Fruit fly (Drosophila melanogaster) whole organism, embryonic: Measurements from ENCODE around the gene CG13457.

Source experiments
- CG10462 ChIP-seq: fragments of 200-800 bp; sonication (Bioruptor generic); optimal IDR thresholded peaks from 2 replicates; lab custom pipeline; 2016; ENCODE audit warnings: missing biosample characterization, missing genetic modification characterization
- CG10654 ChIP-seq: fragments of 200-800 bp; sonication (Bioruptor generic); optimal IDR thresholded peaks from 2 replicates; lab custom pipeline; 2016; ENCODE audit warnings: missing biosample characterization, missing genetic modification characterization
- CG11085 ChIP-seq: fragments of 200-800 bp; sonication (Bioruptor generic); IDR thresholded peaks from 2 replicates; pipeline ENCODE4 v1.3.6; 2022; ENCODE audit warnings: missing biosample characterization, missing genetic modification characterization
- CG11504 ChIP-seq: fragments of 200-800 bp; sonication (Bioruptor generic); optimal IDR thresholded peaks from 3 replicates; lab custom pipeline; 2019; ENCODE audit warnings: missing biosample characterization, mild to moderate bottlenecking, missing genetic modification characterization, moderate library complexity
- CG12299 ChIP-seq: fragments of 200-800 bp; sonication (Bioruptor generic); optimal IDR thresholded peaks from 2 replicates; lab custom pipeline; 2018; ENCODE audit warnings: missing biosample characterization, mild to moderate bottlenecking, missing genetic modification characterization
- CG15073 ChIP-seq: fragments of 200-800 bp; sonication (Bioruptor generic); optimal IDR thresholded peaks from 2 replicates; lab custom pipeline; 2016; ENCODE audit warnings: missing biosample characterization, missing genetic modification characterization
- CG17802 ChIP-seq: fragments of 200-800 bp; sonication (Bioruptor generic); optimal IDR thresholded peaks from 2 replicates; lab custom pipeline; 2018; ENCODE audit warnings: missing biosample characterization, mild to moderate bottlenecking, missing genetic modification characterization, moderate library complexity
- CG18262 ChIP-seq: fragments of 200-800 bp; optimal IDR thresholded peaks from 3 replicates; lab custom pipeline; 2019; ENCODE audit warnings: missing biosample characterization, mild to moderate bottlenecking, missing genetic modification characterization, moderate library complexity
- CG2678 ChIP-seq: fragments of 200-800 bp; sonication (Bioruptor generic); optimal IDR thresholded peaks from 3 replicates; lab custom pipeline; 2019; ENCODE audit warnings: missing biosample characterization, mild to moderate bottlenecking, missing genetic modification characterization, moderate library complexity
- CG2889 ChIP-seq: fragments of 200-800 bp; sonication (Bioruptor generic); IDR thresholded peaks from 3 replicates; pipeline ENCODE4 v1.3.6; 2022; ENCODE audit warnings: missing biosample characterization, missing genetic modification characterization
- CG30020 ChIP-seq: fragments of 200-800 bp; optimal IDR thresholded peaks from 2 replicates; lab custom pipeline; 2019; ENCODE audit warnings: missing biosample characterization, mild to moderate bottlenecking, missing genetic modification characterization, moderate library complexity
- CG31365 ChIP-seq: fragments of 200-800 bp; sonication (Bioruptor generic); optimal IDR thresholded peaks from 2 replicates; lab custom pipeline; 2018; ENCODE audit warnings: missing biosample characterization, mild to moderate bottlenecking, missing genetic modification characterization
- CG33557 ChIP-seq: fragments of 200-800 bp; sonication (Bioruptor generic); optimal IDR thresholded peaks from 2 replicates; lab custom pipeline; 2019; ENCODE audit warnings: missing biosample characterization, mild to moderate bottlenecking, missing genetic modification characterization, moderate library complexity
- CG4360 ChIP-seq: fragments of 200-800 bp; sonication (Bioruptor generic); IDR thresholded peaks from 2 replicates; pipeline ENCODE4 v1.3.6; 2022; ENCODE audit warnings: missing biosample characterization, missing genetic modification characterization
- CG43689 ChIP-seq: fragments of 200-800 bp; sonication (Bioruptor generic); IDR thresholded peaks from 2 replicates; pipeline ENCODE4 v1.3.6; 2022; ENCODE audit warnings: missing biosample characterization, missing genetic modification characterization
- CG4617 ChIP-seq: fragments of 200-800 bp; sonication (Bioruptor generic); optimal IDR thresholded peaks from 3 replicates; lab custom pipeline; 2016; ENCODE audit warnings: missing biosample characterization, missing genetic modification characterization, borderline replicate concordance
- CG6272 ChIP-seq: fragments of 200-800 bp; sonication (Bioruptor generic); IDR thresholded peaks from 2 replicates; pipeline ENCODE4 v1.3.6; 2022; ENCODE audit warnings: missing biosample characterization, missing genetic modification characterization
- CG6854 ChIP-seq: fragments of 200-800 bp; sonication (Bioruptor generic); optimal IDR thresholded peaks from 3 replicates; lab custom pipeline; 2017; ENCODE audit warnings: missing biosample characterization, mild to moderate bottlenecking, missing genetic modification characterization
- CG7839 ChIP-seq: fragments of 200-800 bp; sonication (Bioruptor generic); optimal IDR thresholded peaks from 3 replicates; lab custom pipeline; 2018; ENCODE audit warnings: missing biosample characterization, mild to moderate bottlenecking, missing genetic modification characterization, moderate library complexity
- CG8359 ChIP-seq: fragments of 200-800 bp; sonication (Bioruptor generic); optimal IDR thresholded peaks from 2 replicates; lab custom pipeline; 2017; ENCODE audit warnings: missing biosample characterization, mild to moderate bottlenecking, missing genetic modification characterization, borderline replicate concordance
- Elba2 ChIP-seq: fragments of 200-800 bp; sonication (Bioruptor generic); optimal IDR thresholded peaks from 3 replicates; lab custom pipeline; 2016; ENCODE audit warnings: missing biosample characterization, missing genetic modification characterization
- Gsc ChIP-seq: fragments of 200-800 bp; sonication (Bioruptor generic); IDR thresholded peaks from 2 replicates; pipeline ENCODE4 v1.3.6; 2022; ENCODE audit warnings: missing biosample characterization, missing genetic modification characterization
- H15 ChIP-seq: fragments of 200-800 bp; sonication (Bioruptor generic); IDR thresholded peaks from 3 replicates; pipeline ENCODE4 v1.3.6; 2022; ENCODE audit warnings: missing biosample characterization, missing genetic modification characterization
- H2.0 ChIP-seq: fragments of 200-800 bp; sonication (Bioruptor generic); IDR thresholded peaks from 2 replicates; pipeline ENCODE4 v1.3.6; 2022; ENCODE audit warnings: missing biosample characterization, missing genetic modification characterization
- HLH3B ChIP-seq: fragments of 200-800 bp; sonication (Bioruptor generic); IDR thresholded peaks from 2 replicates; pipeline ENCODE4 v1.3.6; 2022; ENCODE audit warnings: missing biosample characterization, missing genetic modification characterization
- Hsf ChIP-seq: fragments of 200-800 bp; sonication (Bioruptor generic); optimal IDR thresholded peaks from 3 replicates; lab custom pipeline; 2016; ENCODE audit warnings: missing biosample characterization, missing genetic modification characterization
- Lhr ChIP-seq: fragments of 200-800 bp; sonication (Bioruptor generic); optimal IDR thresholded peaks from 3 replicates; lab custom pipeline; 2017; ENCODE audit warnings: mild to moderate bottlenecking, missing biosample characterization, missing genetic modification reagents, missing genetic modification characterization
- Lpt ChIP-seq: fragments of >200 bp; optimal IDR thresholded peaks from 2 replicates; lab custom pipeline; 2018; ENCODE audit warnings: missing biosample characterization, missing genetic modification characterization
- NfI ChIP-seq: fragments of 200-800 bp; sonication (Bioruptor generic); optimal IDR thresholded peaks from 3 replicates; lab custom pipeline; 2018; ENCODE audit warnings: missing biosample characterization, mild to moderate bottlenecking, missing genetic modification characterization, moderate library complexity
- Opbp ChIP-seq: fragments of 200-800 bp; sonication (Bioruptor generic); IDR thresholded peaks from 3 replicates; pipeline ENCODE4 v1.3.6; 2022; ENCODE audit warnings: missing biosample characterization, missing genetic modification characterization; ENCODE audit not compliant: partially characterized antibody
- Sox102F ChIP-seq: fragments of 200-800 bp; sonication (Bioruptor generic); optimal IDR thresholded peaks from 2 replicates; lab custom pipeline; 2018; ENCODE audit warnings: missing biosample characterization, mild to moderate bottlenecking, missing genetic modification characterization, moderate library complexity
- YL-1 ChIP-seq: fragments of 200-800 bp; sonication (Bioruptor generic); optimal IDR thresholded peaks from 3 replicates; lab custom pipeline; 2017; ENCODE audit warnings: missing biosample characterization, mild to moderate bottlenecking, missing genetic modification characterization
- bbx ChIP-seq: fragments of 200-800 bp; sonication (Bioruptor generic); IDR thresholded peaks from 2 replicates; pipeline ENCODE4 v1.3.6; 2022; ENCODE audit warnings: missing biosample characterization, missing genetic modification characterization; ENCODE audit not compliant: partially characterized antibody
- crc ChIP-seq: fragments of 200-800 bp; sonication (Bioruptor generic); optimal IDR thresholded peaks from 2 replicates; lab custom pipeline; 2016; ENCODE audit warnings: missing biosample characterization, missing genetic modification characterization
- fru ChIP-seq: fragments of >200 bp; optimal IDR thresholded peaks from 2 replicates; lab custom pipeline; 2017
- grn ChIP-seq: fragments of 200-800 bp; sonication (Bioruptor generic); optimal IDR thresholded peaks from 3 replicates; lab custom pipeline; 2017; ENCODE audit warnings: missing biosample characterization, missing genetic modification characterization
- jumu ChIP-seq: fragments of 200-800 bp; sonication (Bioruptor generic); optimal IDR thresholded peaks from 3 replicates; lab custom pipeline; 2016; ENCODE audit warnings: missing biosample characterization, missing genetic modification characterization
- ken ChIP-seq: fragments of 200-800 bp; sonication (Bioruptor generic); IDR thresholded peaks from 3 replicates; pipeline ENCODE4 v1.3.6; 2022; ENCODE audit warnings: missing biosample characterization, missing genetic modification characterization
- klu ChIP-seq: fragments of 200-800 bp; sonication (Bioruptor generic); IDR thresholded peaks from 2 replicates; pipeline ENCODE4 v1.3.6; 2022; ENCODE audit warnings: missing biosample characterization, missing genetic modification characterization
- luna ChIP-seq: fragments of 200-800 bp; sonication (Bioruptor generic); optimal IDR thresholded peaks from 2 replicates; lab custom pipeline; 2016; ENCODE audit warnings: missing biosample characterization, missing genetic modification characterization
- nom ChIP-seq: fragments of 200-800 bp; sonication (Bioruptor generic); optimal IDR thresholded peaks from 2 replicates; lab custom pipeline; 2017; ENCODE audit warnings: missing biosample characterization, missing genetic modification characterization, mild to moderate bottlenecking, moderate library complexity, missing genetic modification reagents
- pan ChIP-seq, 4 experiments: fragments of >200 bp in 3 of 4; fragments of 200-800 bp in 1 of 4; sonication (Bioruptor generic) in 1 of 4; optimal IDR thresholded peaks in 3 of 4; IDR thresholded peaks in 1 of 4; 2 replicates each; pipeline versions ENCODE4 v1.3.6 to Lab custom; 2017 to 2022; ENCODE audit warnings: missing biosample characterization in 2 of 4, missing genetic modification characterization in 2 of 4, mixed read lengths in 1 of 4
- pros ChIP-seq: fragments of 200-800 bp; sonication (Bioruptor generic); optimal IDR thresholded peaks from 3 replicates; lab custom pipeline; 2019; ENCODE audit warnings: missing biosample characterization, mild to moderate bottlenecking, missing genetic modification characterization, moderate library complexity
- pzg ChIP-seq: fragments of 200-800 bp; sonication (Bioruptor generic); optimal IDR thresholded peaks from 3 replicates; lab custom pipeline; 2018; ENCODE audit warnings: missing biosample characterization, mild to moderate bottlenecking, missing genetic modification characterization, moderate library complexity
- tup ChIP-seq: fragments of 200-800 bp; sonication (Bioruptor generic); optimal IDR thresholded peaks from 2 replicates; lab custom pipeline; 2016; ENCODE audit warnings: missing biosample characterization, mild to moderate bottlenecking, missing genetic modification characterization, moderate library complexity
- usp ChIP-seq: fragments of >200 bp; optimal IDR thresholded peaks from 2 replicates; lab custom pipeline; 2017; ENCODE audit warnings: missing biosample characterization, missing genetic modification characterization
- vfl ChIP-seq: fragments of 200-800 bp; sonication (Bioruptor generic); optimal IDR thresholded peaks from 2 replicates; lab custom pipeline; 2016; ENCODE audit warnings: missing biosample characterization, missing genetic modification characterization
- yki ChIP-seq: fragments of >200 bp; optimal IDR thresholded peaks from 3 replicates; lab custom pipeline; 2018
- zfh2 ChIP-seq: fragments of 200-800 bp; sonication (Bioruptor generic); optimal IDR thresholded peaks from 2 replicates; lab custom pipeline; 2016; ENCODE audit warnings: missing biosample characterization, missing genetic modification characterization

Gene CG13457

DNA sequence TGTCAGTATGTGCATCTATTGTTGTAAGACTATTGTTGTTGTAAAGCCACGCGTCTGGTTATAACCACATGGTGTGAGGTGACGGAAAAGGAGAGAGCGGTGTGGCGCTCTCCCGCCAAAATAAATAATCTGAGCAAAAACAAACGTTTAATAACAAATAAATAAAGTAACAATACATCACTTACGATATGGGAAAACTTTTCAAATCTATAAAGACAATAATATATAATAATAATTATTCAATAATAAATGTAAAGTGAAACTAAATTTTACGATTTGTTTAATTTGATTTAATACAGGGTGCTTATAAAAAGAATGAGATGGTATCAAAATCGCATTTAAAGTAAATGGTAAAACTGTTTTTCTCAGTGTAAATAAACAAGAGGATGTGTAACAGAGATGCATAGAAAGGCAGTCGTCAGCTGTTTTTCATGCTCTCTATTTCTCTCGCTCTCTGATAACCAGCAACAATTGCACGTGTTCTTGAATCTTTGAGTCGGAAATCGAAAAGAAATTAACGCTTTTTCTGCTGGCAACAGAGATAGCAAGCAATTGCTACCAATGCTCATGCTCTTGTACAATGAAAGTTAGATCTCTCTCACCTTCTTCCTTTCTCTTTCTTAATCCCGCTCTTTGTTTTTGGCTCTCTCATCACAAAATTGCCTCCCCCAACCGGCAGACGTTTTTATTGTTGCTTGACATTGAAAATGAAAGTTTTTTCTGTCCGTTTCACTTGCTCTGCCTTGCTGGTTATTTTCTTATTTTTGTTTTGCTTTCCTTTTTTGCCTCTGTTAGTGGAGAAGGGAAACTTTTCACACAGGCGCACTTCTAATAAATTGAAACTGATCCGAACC, 32.3 kb downstream of the CG13457 start (continued):
- TF ChIP-seq CG30020 (tag; lab: Kevin White, UChicago) (peak; percentile 29), Hsf (GFP tag; lab: Kevin White, UChicago) (peak; percentile 45), CG18262 (peak; percentile 97), CG6854 (peak; percentile 81), ken (no peak; the same call in 2 of the 3 replicates), grn (peak; percentile 38), CG8359 (peak; percentile 61), HLH3B (peak; percentile 91), CG33557 (peak; percentile 79), H15 (peak; percentile 66; the same call in 2 of the 3 replicates), usp (GFP tag; lab: Kevin White, UChicago) (no peak), CG11504 (tag; lab: Kevin White, UChicago) (peak; percentile 91), fru (no peak), Opbp (no peak), pan (optimal IDR thresholded peaks at IDR 0.05; lab: Kevin White, UChicago) (no peak), pan (GFP tag; optimal IDR thresholded peaks at IDR 0.05 in 1 of 2, IDR thresholded peaks at IDR 0.05 in 1 of 2) (peak in 1 of 2 experiments; percentile 91), CG2678 (peak; percentile 97), CG12299 (peak; percentile 86), crc (no peak), CG10654 (peak; percentile 81), Gsc (no peak), pros (peak; percentile 62), H2.0 (GFP tag; lab: Robert Waterston, UW) (peak; percentile 63), CG6272 (peak; percentile 36; the same call in 1 of the 2 replicates), vfl (GFP tag; lab: Kevin White, UChicago) (no peak), luna (no peak), CG4360 (GFP tag; lab: Robert Waterston, UW) (peak; percentile 83), CG10462 (GFP tag; lab: Kevin White, UChicago) (peak; percentile 37), CG31365 (tag; lab: Kevin White, UChicago) (peak; percentile 45), CG2889 (GFP tag; lab: Robert Waterston, UW) (0 out of 3 replicates have a peak, but pooled peaks have one; percentile 8), NfI (GFP tag; lab: Kevin White, UChicago) (peak; percentile 51), CG7839 (tag; lab: Kevin White, UChicago) (peak; percentile 87), Elba2 (no peak), CG11085 (peak; percentile 75), bbx (no peak), Sox102F (peak; percentile 85), Lhr (peak; percentile 38), jumu (GFP tag; lab: Kevin White, UChicago) (peak; percentile 3), tup (GFP tag; lab: Kevin White, UChicago) (no peak), klu (GFP tag; lab: Robert Waterston, UW) (no peak; the same call in 1 of the 2 replicates), Lpt (GFP tag; lab: Kevin White, UChicago) (no peak), nom (peak; percentile 85), CG15073 (GFP tag; lab: Kevin White, UChicago) (no peak), pzg (GFP tag; lab: Kevin White, UChicago) (no peak), zfh2 (GFP tag; lab: Kevin White, UChicago) (no peak), CG4617 (GFP tag; lab: Kevin White, UChicago) (no peak), YL-1 (no peak), yki (peak; percentile 23), CG43689 (GFP tag; lab: Robert Waterston, UW) (peak; percentile 27; the same call in 1 of the 2 replicates), CG17802 (tag; lab: Kevin White, UChicago) (no peak)
